Fruit fly (Drosophila melanogaster): ENCODE measurements around the gene CASK.
A peak's percentile ranks its signal among the peaks of the same experiment; 100 is the strongest.

Gene CASK

DNA sequence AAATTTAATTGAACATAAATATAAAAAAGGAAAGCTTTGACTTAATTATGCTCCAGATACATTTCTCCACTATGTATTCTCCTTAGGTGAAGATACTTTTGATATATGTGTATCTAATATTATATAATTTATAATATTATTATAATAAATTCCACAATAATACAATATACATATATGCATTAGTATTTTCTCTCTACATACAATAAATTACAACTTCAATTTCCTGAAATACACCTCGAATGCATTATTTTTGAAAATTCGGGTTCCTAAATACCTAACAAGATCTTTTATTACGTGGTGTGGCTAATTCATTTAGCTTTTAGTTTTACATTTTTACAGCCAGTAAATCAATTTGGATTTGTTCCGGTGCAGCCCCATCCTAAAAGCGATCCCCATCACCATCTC lies 7.8 kb upstream of the CASK start (continued):
- TF ChIP-seq cg (GFP tag; optimal IDR thresholded peaks at IDR 0.05) (no peak), CG13296 (GFP tag; optimal IDR thresholded peaks at IDR 0.05) (no peak), H2.0 (GFP tag; IDR thresholded peaks at IDR 0.05) (no peak), Sox100B (GFP tag; optimal IDR thresholded peaks at IDR 0.05) (peak; percentile 15), CG7839 (tag; optimal IDR thresholded peaks at IDR 0.05) (peak; percentile 36), CG17912 (GFP tag; optimal IDR thresholded peaks at IDR 0.05) (no peak), CG6272 (GFP tag; IDR thresholded peaks at IDR 0.05) (no peak), CG1603 (tag; optimal IDR thresholded peaks at IDR 0.05) (no peak), CG12104 (GFP tag; optimal IDR thresholded peaks at IDR 0.05) (no peak), ato (GFP tag; IDR thresholded peaks at IDR 0.05; ENCODE audit: partially characterized antibody) (no peak), CG4707 (GFP tag; optimal IDR thresholded peaks at IDR 0.05) (no peak), Hr51 (GFP tag; optimal IDR thresholded peaks at IDR 0.05) (no peak), CG11504 (tag; optimal IDR thresholded peaks at IDR 0.05) (peak; percentile 43), sim (GFP tag; IDR thresholded peaks at IDR 0.05) (no peak), pho (GFP tag; optimal IDR thresholded peaks at IDR 0.05) (no peak), ftz-f1 (GFP tag; optimal IDR thresholded peaks at IDR 0.05) (no peak), Hsf (GFP tag; optimal IDR thresholded peaks at IDR 0.05) (no peak), bsh (GFP tag; optimal IDR thresholded peaks at IDR 0.05) (peak; percentile 56 to 57), usp (GFP tag; optimal IDR thresholded peaks at IDR 0.05) (no peak), CG10209 (GFP tag; optimal IDR thresholded peaks at IDR 0.05) (no peak), nom (GFP tag; optimal IDR thresholded peaks at IDR 0.05) (no peak), CG13424 (tag; optimal IDR thresholded peaks at IDR 0.05) (peak; percentile 9), CG31224 (GFP tag; IDR thresholded peaks at IDR 0.05) (no peak), CG18262 (tag; optimal IDR thresholded peaks at IDR 0.05) (peak; percentile 80), CG15479 (GFP tag; optimal IDR thresholded peaks at IDR 0.05) (no peak), CG14050 (GFP tag; IDR thresholded peaks at IDR 0.05) (no peak), z (GFP tag; IDR thresholded peaks at IDR 0.05) (no peak), prd (optimal IDR thresholded peaks at IDR 0.05) (no peak), prd (GFP tag; IDR thresholded peaks at IDR 0.05) (no peak), CG14860 (GFP tag; IDR thresholded peaks at IDR 0.05; ENCODE audit: partially characterized antibody) (no peak), jumu (GFP tag; optimal IDR thresholded peaks at IDR 0.05) (no peak), ci (GFP tag; IDR thresholded peaks at IDR 0.05) (no peak), zen2 (GFP tag; IDR thresholded peaks at IDR 0.05; ENCODE audit: partially characterized antibody) (no peak), Sry-β (GFP tag; optimal IDR thresholded peaks at IDR 0.05) (no peak), D (optimal IDR thresholded peaks at IDR 0.05) (no peak), D (GFP tag; optimal IDR thresholded peaks at IDR 0.05) (peak; percentile 14), Dref (GFP tag; IDR thresholded peaks at IDR 0.05) (no peak), Meics (GFP tag; optimal IDR thresholded peaks at IDR 0.05) (no peak), CG14441 (GFP tag; IDR thresholded peaks at IDR 0.05) (no peak), CG15269 (tag; optimal IDR thresholded peaks at IDR 0.05) (no peak), CG17568 (GFP tag; optimal IDR thresholded peaks at IDR 0.05) (no peak), Oli (tag; optimal IDR thresholded peaks at IDR 0.05) (peak; percentile 15), Aef1 (GFP tag; IDR thresholded peaks at IDR 0.05) (no peak), Mad (GFP tag; optimal IDR thresholded peaks at IDR 0.05) (no peak), abd-A (tag; optimal IDR thresholded peaks at IDR 0.05) (no peak), row (GFP tag; IDR thresholded peaks at IDR 0.05) (no peak), tap (tag; optimal IDR thresholded peaks at IDR 0.05) (no peak), CG12942 (GFP tag; optimal IDR thresholded peaks at IDR 0.05) (no peak), Taf1 (GFP tag; IDR thresholded peaks at IDR 0.05) (no peak), Nf-YB (GFP tag; optimal IDR thresholded peaks at IDR 0.05) (no peak), CG15514 (GFP tag; optimal IDR thresholded peaks at IDR 0.05) (no peak)
